Worm (Caenorhabditis elegans) whole organism, young adult: ENCODE data around the gene cyn-17.

Source experiments
- ceh-27 ChIP-seq: fragments of 200-800 bp; sonication (Bioruptor generic); optimal IDR thresholded peaks from 2 replicates; lab custom pipeline; 2018; ENCODE audit warnings: mild to moderate bottlenecking, missing genetic modification characterization, moderate library complexity, missing compliant biosample characterization
- madf-10 ChIP-seq: sonication (generic microtip); optimal IDR thresholded peaks from 2 replicates; lab custom pipeline; 2016; ENCODE audit warnings: mild to moderate bottlenecking, missing genetic modification characterization, missing compliant biosample characterization
- nhr-179 ChIP-seq: sonication (generic microtip); optimal IDR thresholded peaks from 2 replicates; lab custom pipeline; 2016; ENCODE audit warnings: mild to moderate bottlenecking, missing genetic modification characterization, missing compliant biosample characterization

DNA sequence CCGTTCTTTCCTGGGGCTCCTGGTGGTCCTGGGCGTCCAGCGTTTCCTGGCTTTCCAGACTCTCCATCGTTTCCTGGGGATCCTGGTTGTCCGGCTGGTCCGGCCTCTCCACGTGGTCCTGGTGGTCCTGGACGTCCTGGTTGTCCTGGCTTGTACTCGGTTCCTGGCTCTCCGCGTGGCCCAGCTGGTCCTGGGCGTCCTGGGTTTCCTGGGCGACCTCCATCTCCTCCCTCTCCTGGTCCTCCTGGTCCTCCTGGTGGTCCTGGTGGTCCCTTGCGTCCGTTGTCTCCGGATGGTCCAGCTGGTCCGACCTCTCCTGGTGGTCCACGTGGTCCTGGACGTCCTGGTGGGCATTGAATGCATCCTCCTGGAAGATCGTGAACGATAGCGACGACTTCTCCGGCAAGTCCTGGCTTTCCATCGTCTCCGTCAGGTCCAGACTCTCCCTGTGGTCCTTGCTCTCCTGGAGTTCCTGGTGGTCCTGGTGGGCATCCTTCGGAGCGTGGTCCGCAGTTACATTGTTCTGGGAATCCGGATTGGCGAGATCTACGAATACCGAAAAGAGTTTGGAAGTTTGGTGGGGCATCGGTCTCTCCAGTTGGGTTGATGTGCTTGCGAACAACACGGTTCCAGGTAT lies 36.6 kb downstream of the cyn-17 start:
- TF ChIP-seq nhr-179 (tag; lab: Kevin White, UChicago) (no peak), ceh-27 (no peak), madf-10 (tag; lab: Kevin White, UChicago) (no peak)
